Worm (Caenorhabditis elegans): ENCODE measurements around the gene tdc-1.

Gene tdc-1

DNA sequence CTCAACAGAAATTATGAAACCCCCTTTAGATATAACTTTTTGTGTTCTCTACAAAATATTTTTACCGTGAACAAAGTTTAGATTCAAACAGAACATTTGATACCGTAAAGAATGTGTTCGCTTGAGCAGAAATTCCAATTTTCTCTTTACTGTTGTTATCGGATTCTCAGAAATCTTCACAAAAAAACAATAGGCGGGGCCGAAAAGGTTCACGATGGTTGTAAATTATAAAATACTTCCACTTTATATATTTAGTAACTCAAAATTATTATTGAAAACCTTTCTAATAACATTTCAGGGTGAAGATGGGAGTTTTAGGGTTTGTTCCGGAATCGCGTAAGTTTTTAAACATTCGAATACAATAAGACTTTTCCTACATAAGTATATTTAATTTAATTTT lies 32.2 kb upstream of the tdc-1 start, which contains the start of gene nlp-5:
nlp-5 (plus strand) TSS at position 301 of the 400 bp plus-strand sequence.
- no peak for TF ChIP-seq egl-27 (tag; optimal IDR thresholded peaks at IDR 0.05)
- TF ChIP-seq unc-39 (tag; optimal IDR thresholded peaks at IDR 0.05): no peak
- TF ChIP-seq ceh-28 (tag; optimal IDR thresholded peaks at IDR 0.05): no peak
- TF ChIP-seq aly-2 (tag; optimal IDR thresholded peaks at IDR 0.05): no peak
- no peak for TF ChIP-seq unc-62 (GFP tag; optimal IDR thresholded peaks at IDR 0.05)
- TF ChIP-seq hmg-11 (tag; optimal IDR thresholded peaks at IDR 0.05): no peak
- TF ChIP-seq jun-1 (tag; optimal IDR thresholded peaks at IDR 0.05): no peak
- TF ChIP-seq ceh-9 (tag; optimal IDR thresholded peaks at IDR 0.05): no peak
- no peak for TF ChIP-seq mml-1 (tag; optimal IDR thresholded peaks at IDR 0.05)
- no peak for TF ChIP-seq elt-3 (tag; optimal IDR thresholded peaks at IDR 0.05)
- no peak for TF ChIP-seq nhr-77 (tag; optimal IDR thresholded peaks at IDR 0.05)

DNA sequence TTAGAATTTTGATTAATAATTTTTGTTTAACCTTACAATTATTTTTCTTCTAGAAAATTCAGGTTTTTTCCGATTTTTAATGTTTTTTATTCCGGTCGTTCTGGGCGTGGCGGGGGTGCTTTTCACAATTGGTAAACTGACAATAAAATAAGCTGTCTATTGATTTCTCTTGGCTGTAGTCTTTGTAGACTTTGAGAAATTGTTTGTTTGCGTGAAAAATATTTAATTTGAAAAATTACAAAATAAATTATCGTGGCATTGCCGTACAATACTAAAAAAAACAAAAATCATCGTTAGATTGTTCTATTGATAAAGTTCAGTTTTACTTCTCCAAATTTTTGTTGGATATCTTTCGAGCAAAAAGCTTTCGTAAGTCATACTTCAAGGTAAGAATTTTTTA lies 23.9 kb upstream of the tdc-1 start, which contains the start of gene F35C11.3:
F35C11.3 (plus strand) TSS at position 301 of the 400 bp plus-strand sequence.
- no peak for TF ChIP-seq nhr-28 (tag; optimal IDR thresholded peaks at IDR 0.05)
- TF ChIP-seq unc-39 (tag; optimal IDR thresholded peaks at IDR 0.05): no peak
- no peak for TF ChIP-seq egl-27 (tag; optimal IDR thresholded peaks at IDR 0.05)
- no peak for TF ChIP-seq nhr-43 (tag; optimal IDR thresholded peaks at IDR 0.05; ENCODE audit: poor library complexity, severe bottlenecking)
- no peak for TF ChIP-seq ztf-4 (tag; optimal IDR thresholded peaks at IDR 0.05)
- TF ChIP-seq nfya-1 (tag; optimal IDR thresholded peaks at IDR 0.05; ENCODE audit: insufficient read depth): no peak
- TF ChIP-seq unc-62 (GFP tag; optimal IDR thresholded peaks at IDR 0.05): no peak
- TF ChIP-seq elt-3 (tag; optimal IDR thresholded peaks at IDR 0.05): no peak
- no peak for TF ChIP-seq elt-2 (tag; optimal IDR thresholded peaks at IDR 0.05)
- TF ChIP-seq fkh-2 (tag; optimal IDR thresholded peaks at IDR 0.05): no peak
- no peak for TF ChIP-seq hmg-11 (tag; optimal IDR thresholded peaks at IDR 0.05)
- no peak for TF ChIP-seq elt-1 (tag; optimal IDR thresholded peaks at IDR 0.05)
- TF ChIP-seq egl-5 (tag; optimal IDR thresholded peaks at IDR 0.05): no peak
- no peak for TF ChIP-seq nhr-77 (tag; optimal IDR thresholded peaks at IDR 0.05)
- TF ChIP-seq nhr-11 (tag; optimal IDR thresholded peaks at IDR 0.05): no peak
- TF ChIP-seq aly-2 (tag; optimal IDR thresholded peaks at IDR 0.05): no peak
- no peak for TF ChIP-seq ceh-82 (tag; optimal IDR thresholded peaks at IDR 0.05)
- TF ChIP-seq R02D3.7 (tag; optimal IDR thresholded peaks at IDR 0.05): no peak
- TF ChIP-seq lin-39 (tag; optimal IDR thresholded peaks at IDR 0.05): no peak

DNA sequence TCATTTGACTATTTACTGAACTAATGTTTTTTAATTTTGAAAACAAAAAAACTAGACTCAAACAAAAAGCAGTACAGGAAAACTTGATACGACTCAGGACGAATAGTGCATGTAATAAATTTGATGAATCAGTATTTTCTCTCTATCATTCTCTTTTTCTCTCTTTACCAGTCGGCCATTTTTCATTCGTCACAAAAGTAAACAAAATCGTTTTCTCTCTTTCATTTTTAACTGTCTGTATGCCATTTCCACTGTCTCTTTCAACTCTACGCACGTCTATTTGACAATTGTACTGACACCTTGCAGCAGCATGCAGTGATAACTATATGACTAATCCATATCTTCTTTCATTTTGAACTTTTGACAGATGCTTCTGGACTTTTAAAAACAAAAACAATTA lies 21.7 kb upstream of the tdc-1 start, which contains the start of the genes F35C11.2 and F35C11.4:
F35C11.2 (minus strand) TSS at position 90 of the 400 bp plus-strand sequence.
F35C11.4 (plus strand) TSS at position 260 of the 400 bp plus-strand sequence.
- TF ChIP-seq elt-2 (tag; optimal IDR thresholded peaks at IDR 0.05) (peak; percentile 75), jun-1 (tag; optimal IDR thresholded peaks at IDR 0.05) (peak; percentile 5), pqm-1 (tag; optimal IDR thresholded peaks at IDR 0.05) (peak; percentile 86), nhr-77 (tag; optimal IDR thresholded peaks at IDR 0.05) (no peak), pha-4 (tag; optimal IDR thresholded peaks at IDR 0.05) (peak; percentile 85), hmg-11 (tag; optimal IDR thresholded peaks at IDR 0.05) (no peak), elt-3 (tag; optimal IDR thresholded peaks at IDR 0.05) (no peak)

DNA sequence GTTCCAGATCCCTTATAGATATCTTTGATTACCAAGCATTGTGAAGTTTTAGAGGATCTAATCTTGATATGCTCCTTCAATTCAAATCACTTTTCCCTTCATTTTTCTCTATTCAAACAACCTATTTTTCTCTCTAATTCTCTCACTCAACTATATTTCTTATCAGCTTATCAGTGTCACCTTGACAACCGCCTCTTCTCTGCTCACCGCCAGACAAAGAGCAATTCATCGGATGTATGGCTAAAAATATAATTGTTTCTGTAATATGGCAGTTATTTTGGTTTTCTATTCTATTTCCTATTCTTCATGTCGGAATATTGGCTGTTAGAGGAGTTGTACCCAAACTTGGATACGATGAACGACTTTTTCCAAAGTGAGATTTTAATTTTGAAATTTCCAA lies 20.7 kb upstream of the tdc-1 start:
- TF ChIP-seq jun-1 (tag; optimal IDR thresholded peaks at IDR 0.05) (no peak), elt-2 (tag; optimal IDR thresholded peaks at IDR 0.05) (peak; percentile 53)

DNA sequence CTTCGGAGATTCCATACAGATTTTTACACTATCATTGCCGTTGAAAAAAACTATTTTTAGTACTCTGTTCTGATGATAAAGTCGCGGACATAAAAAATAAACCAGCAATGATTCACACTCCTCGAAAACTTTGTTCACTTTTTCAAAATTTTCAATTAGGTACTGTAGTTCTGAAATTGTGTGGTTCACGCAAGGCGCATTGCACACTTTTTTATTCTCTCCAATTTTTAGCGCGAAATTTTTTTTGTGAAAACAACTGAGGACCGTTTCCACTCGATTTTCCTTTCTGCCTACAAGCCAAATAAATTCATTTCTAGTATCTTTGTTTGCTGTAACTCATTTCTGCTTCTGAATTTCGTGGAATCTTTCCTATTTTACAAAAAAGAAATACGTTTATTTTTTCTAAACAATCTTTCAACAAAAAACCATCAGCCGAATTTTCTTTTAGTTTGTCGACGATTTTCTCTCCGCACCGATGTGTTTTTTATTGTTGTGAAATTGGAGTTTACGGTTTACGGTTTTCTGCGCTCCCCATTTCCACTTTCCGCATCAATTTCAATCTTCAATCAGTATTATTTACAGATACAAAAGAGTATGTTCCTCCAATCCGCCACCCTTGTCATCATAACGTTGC lies 17.1 kb upstream of the tdc-1 start, which contains the start of gene F35C11.5:
F35C11.5 (plus strand) TSS at position 584 of the 634 bp plus-strand sequence.
- no peak for TF ChIP-seq ztf-11 (tag; optimal IDR thresholded peaks at IDR 0.05)
- no peak for TF ChIP-seq ZK546.5 (tag; optimal IDR thresholded peaks at IDR 0.05)
- no peak for TF ChIP-seq ceh-28 (tag; optimal IDR thresholded peaks at IDR 0.05)
- no peak for TF ChIP-seq ceh-9 (tag; optimal IDR thresholded peaks at IDR 0.05)
- TF ChIP-seq unc-39 (tag; optimal IDR thresholded peaks at IDR 0.05): no peak
- no peak for TF ChIP-seq fkh-10 (GFP tag; optimal IDR thresholded peaks at IDR 0.05)
- no peak for TF ChIP-seq nhr-11 (tag; optimal IDR thresholded peaks at IDR 0.05)
- no peak for TF ChIP-seq mml-1 (tag; optimal IDR thresholded peaks at IDR 0.05)
- no peak for TF ChIP-seq mdl-1 (tag; optimal IDR thresholded peaks at IDR 0.05)
- TF ChIP-seq nhr-43 (tag; optimal IDR thresholded peaks at IDR 0.05; ENCODE audit: poor library complexity, severe bottlenecking): no peak

DNA sequence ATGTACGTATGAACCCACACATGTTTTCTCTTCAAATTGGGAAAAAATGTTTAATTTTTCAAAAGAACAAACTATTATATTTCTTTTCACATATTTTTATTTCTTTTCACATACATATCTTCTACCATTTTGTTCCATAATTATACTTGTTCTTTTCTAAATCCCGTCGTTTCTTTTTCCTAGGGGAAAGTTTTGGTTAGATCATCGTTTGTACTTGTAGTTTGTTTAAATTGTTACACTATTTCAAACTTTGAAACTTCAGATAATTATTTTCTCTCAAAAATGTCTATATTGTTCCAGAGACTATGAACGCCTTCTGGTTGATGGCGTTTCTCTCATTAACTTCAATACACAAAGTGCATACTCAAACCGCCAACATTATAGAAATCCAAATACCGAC lies 14.4 kb upstream of the tdc-1 start, which contains the start of gene F35C11.7:
F35C11.7 (plus strand) TSS at position 301 of the 400 bp plus-strand sequence.
- TF ChIP-seq mml-1 (tag; optimal IDR thresholded peaks at IDR 0.05) (no peak), ceh-82 (tag; optimal IDR thresholded peaks at IDR 0.05) (no peak), unc-62 (GFP tag; optimal IDR thresholded peaks at IDR 0.05) (no peak), lin-15B (tag; optimal IDR thresholded peaks at IDR 0.05) (no peak), ceh-28 (tag; optimal IDR thresholded peaks at IDR 0.05) (no peak), nhr-76 (tag; optimal IDR thresholded peaks at IDR 0.05) (no peak), nhr-28 (tag; optimal IDR thresholded peaks at IDR 0.05) (no peak), nhr-23 (tag; optimal IDR thresholded peaks at IDR 0.05) (no peak), fos-1 (tag; optimal IDR thresholded peaks at IDR 0.05) (no peak), nhr-77 (tag; optimal IDR thresholded peaks at IDR 0.05) (no peak), tbx-2 (tag; optimal IDR thresholded peaks at IDR 0.05) (no peak), eor-1 (tag; optimal IDR thresholded peaks at IDR 0.05) (no peak), hmg-11 (tag; optimal IDR thresholded peaks at IDR 0.05) (no peak)
